Worm (Caenorhabditis elegans) whole organism, late embryonic: ENCODE measurements around the gene ins-5.

Experiments used
- K02D7.2 ChIP-seq: sonication (generic microtip); optimal IDR thresholded peaks from 2 replicates; lab custom pipeline; 2017; ENCODE audit warnings: mild to moderate bottlenecking, missing genetic modification characterization, missing compliant biosample characterization
- ama-1 ChIP-seq: fragments of 150-350 bp; optimal IDR thresholded peaks from 2 replicates; lab custom pipeline; 2014
- ceh-18 ChIP-seq: sonication (generic microtip); optimal IDR thresholded peaks from 2 replicates; lab custom pipeline; 2016; ENCODE audit warnings: missing genetic modification characterization, missing compliant biosample characterization
- ceh-30 ChIP-seq: fragments of 150-350 bp; optimal IDR thresholded peaks from 2 replicates; lab custom pipeline; 2014; ENCODE audit warnings: missing biosample characterization, missing genetic modification characterization
- elt-2 ChIP-seq: sonication (generic microtip); optimal IDR thresholded peaks from 2 replicates; lab custom pipeline; 2016; ENCODE audit warnings: missing genetic modification reagents, missing genetic modification characterization, missing compliant biosample characterization
- fkh-10 ChIP-seq: fragments of 150-350 bp; optimal IDR thresholded peaks from 2 replicates; lab custom pipeline; 2014; ENCODE audit warnings: missing biosample characterization, missing genetic modification reagents, missing genetic modification characterization
- hlh-8 ChIP-seq: sonication (generic microtip); optimal IDR thresholded peaks from 2 replicates; lab custom pipeline; 2016; ENCODE audit warnings: missing genotype, missing genetic modification characterization, missing compliant biosample characterization
- nhr-232 ChIP-seq: sonication (generic microtip); optimal IDR thresholded peaks from 2 replicates; lab custom pipeline; 2016; ENCODE audit warnings: missing genetic modification characterization, missing compliant biosample characterization
- pat-9 ChIP-seq: fragments of 200-800 bp; sonication (Bioruptor generic); optimal IDR thresholded peaks from 2 replicates; lab custom pipeline; 2018; ENCODE audit warnings: mild to moderate bottlenecking, missing genetic modification characterization, moderate library complexity, missing compliant biosample characterization
- pha-4 ChIP-seq: fragments of 150-350 bp; optimal IDR thresholded peaks from 2 replicates; lab custom pipeline; 2018; ENCODE audit warnings: missing biosample characterization, missing genetic modification reagents, missing genetic modification characterization
- ttx-3 ChIP-seq: sonication (generic microtip); optimal IDR thresholded peaks from 2 replicates; lab custom pipeline; 2016; ENCODE audit warnings: missing genetic modification reagents, missing genetic modification characterization, missing compliant biosample characterization
- unc-55 ChIP-seq: sonication (generic microtip); optimal IDR thresholded peaks from 2 replicates; lab custom pipeline; 2017; ENCODE audit warnings: missing biosample characterization, missing genetic modification reagents, missing genetic modification characterization

ce11 chrII:5966637-5967036 lies 30.7 kb upstream of the ins-5 start:
- TF ChIP-seq ceh-30 (tag; lab: Kevin White, UChicago) (no peak), ceh-18 (no peak), hlh-8 (no peak), K02D7.2 (no peak), pat-9 (tag; lab: Kevin White, UChicago) (no peak), unc-55 (GFP tag; lab: Kevin White, UChicago) (peak; percentile 40), ama-1 (lab: Kevin White, UChicago) (no peak), elt-2 (tag; lab: Kevin White, UChicago) (no peak), ttx-3 (tag; lab: Kevin White, UChicago) (no peak), nhr-232 (tag; lab: Kevin White, UChicago) (no peak), pha-4 (tag; lab: Kevin White, UChicago) (no peak), fkh-10 (no peak)
